Fruit fly (Drosophila melanogaster) whole organism, prepupa: ENCODE measurements around the gene nAChRalpha3.

Experiments
- CG11294 ChIP-seq: fragments of 200-800 bp; sonication (Bioruptor generic); IDR thresholded peaks from 2 replicates; pipeline ENCODE4 v1.3.6; 2022; ENCODE audit warnings: missing biosample characterization, missing genetic modification characterization
- CG11762 ChIP-seq: fragments of 200-800 bp; sonication (Bioruptor generic); optimal IDR thresholded peaks from 3 replicates; lab custom pipeline; 2016; ENCODE audit warnings: missing biosample characterization, missing genetic modification characterization; ENCODE audit not compliant: insufficient read depth
- CG15336 ChIP-seq: fragments of 200-800 bp; sonication (Bioruptor generic); IDR thresholded peaks from 2 replicates; pipeline ENCODE4 v1.3.6; 2022; ENCODE audit warnings: missing biosample characterization, missing genetic modification characterization
- CG16779 ChIP-seq: fragments of 200-800 bp; sonication (Bioruptor generic); optimal IDR thresholded peaks from 3 replicates; lab custom pipeline; 2017; ENCODE audit warnings: missing biosample characterization, mild to moderate bottlenecking, missing genetic modification characterization
- CG3032 ChIP-seq: fragments of 200-800 bp; optimal IDR thresholded peaks from 2 replicates; lab custom pipeline; 2019; ENCODE audit warnings: missing biosample characterization, mild to moderate bottlenecking, missing genetic modification characterization, moderate library complexity
- CG31627 ChIP-seq: fragments of 200-800 bp; sonication (Bioruptor generic); optimal IDR thresholded peaks from 3 replicates; lab custom pipeline; 2016; ENCODE audit warnings: missing biosample characterization, missing genetic modification characterization
- CG32006 ChIP-seq: fragments of 200-800 bp; sonication (Bioruptor generic); optimal IDR thresholded peaks from 3 replicates; lab custom pipeline; 2017; ENCODE audit warnings: missing biosample characterization, mild to moderate bottlenecking, missing genetic modification characterization
- CG34406 ChIP-seq: fragments of 200-800 bp; sonication (Bioruptor generic); optimal IDR thresholded peaks from 3 replicates; lab custom pipeline; 2016; ENCODE audit warnings: missing biosample characterization, missing genetic modification characterization
- CG3919 ChIP-seq: fragments of 200-800 bp; sonication (Bioruptor generic); optimal IDR thresholded peaks from 3 replicates; lab custom pipeline; 2016; ENCODE audit warnings: missing biosample characterization, missing genetic modification characterization
- CG6163 ChIP-seq: fragments of 200-800 bp; sonication (Bioruptor generic); IDR thresholded peaks from 3 replicates; pipeline ENCODE4 v1.3.6; 2022; ENCODE audit warnings: missing biosample characterization, missing genetic modification characterization
- CG6276 ChIP-seq: fragments of 200-800 bp; sonication (Bioruptor generic); optimal IDR thresholded peaks from 2 replicates; lab custom pipeline; 2017; ENCODE audit warnings: missing biosample characterization, mild to moderate bottlenecking, missing genetic modification characterization
- CG6808 ChIP-seq: fragments of 200-800 bp; sonication (Bioruptor generic); optimal IDR thresholded peaks from 3 replicates; lab custom pipeline; 2017; ENCODE audit warnings: missing biosample characterization, missing genetic modification characterization, mild to moderate bottlenecking, moderate library complexity, missing genetic modification reagents
- CG6854 ChIP-seq: fragments of 200-800 bp; sonication (Bioruptor generic); optimal IDR thresholded peaks from 2 replicates; lab custom pipeline; 2017; ENCODE audit warnings: missing biosample characterization, mild to moderate bottlenecking, missing genetic modification characterization
- CG7368 ChIP-seq: fragments of 200-800 bp; sonication (Bioruptor generic); optimal IDR thresholded peaks from 3 replicates; lab custom pipeline; 2016; ENCODE audit warnings: missing biosample characterization, missing genetic modification characterization
- CG8119 ChIP-seq: fragments of 200-800 bp; sonication (Bioruptor generic); IDR thresholded peaks from 3 replicates; pipeline ENCODE4 v1.3.6; 2022; ENCODE audit warnings: missing biosample characterization, missing genetic modification characterization
- CG8319 ChIP-seq: fragments of 200-800 bp; sonication (Bioruptor generic); optimal IDR thresholded peaks from 3 replicates; lab custom pipeline; 2016; ENCODE audit warnings: missing biosample characterization, missing genetic modification characterization
- CG8632 ChIP-seq: fragments of 200-800 bp; sonication (Bioruptor generic); optimal IDR thresholded peaks from 3 replicates; lab custom pipeline; 2016; ENCODE audit warnings: missing biosample characterization, missing genetic modification characterization
- CG9139 ChIP-seq: fragments of 200-800 bp; sonication (Bioruptor generic); optimal IDR thresholded peaks from 3 replicates; lab custom pipeline; 2017; ENCODE audit warnings: missing biosample characterization, mild to moderate bottlenecking, missing genetic modification characterization
- Eip78C ChIP-seq: fragments of 200-800 bp; sonication (Bioruptor generic); peaks from one replicate; lab custom pipeline; 2016; ENCODE audit warnings: missing biosample characterization, missing genetic modification characterization
- Ets21C ChIP-seq: fragments of 200-800 bp; sonication (Bioruptor generic); optimal IDR thresholded peaks from 3 replicates; lab custom pipeline; 2016; ENCODE audit warnings: missing biosample characterization, missing genetic modification characterization
- Ets96B ChIP-seq: fragments of 200-800 bp; optimal IDR thresholded peaks from 2 replicates; lab custom pipeline; 2019; ENCODE audit warnings: missing biosample characterization, mild to moderate bottlenecking, missing genetic modification characterization, moderate library complexity
- Gug ChIP-seq: fragments of 200-800 bp; sonication (Bioruptor generic); IDR thresholded peaks from 2 replicates; pipeline ENCODE4 v1.3.6; 2022; ENCODE audit warnings: missing biosample characterization, missing genetic modification characterization
- Hr38 ChIP-seq: sonication (Bioruptor generic); optimal IDR thresholded peaks from 2 replicates; lab custom pipeline; 2016; ENCODE audit warnings: missing biosample characterization, missing genetic modification characterization
- Lpt ChIP-seq: fragments of 200-800 bp; sonication (Bioruptor generic); optimal IDR thresholded peaks from 3 replicates; lab custom pipeline; 2016; ENCODE audit warnings: missing biosample characterization, missing genetic modification characterization
- Sox14 ChIP-seq: fragments of 200-800 bp; sonication (Bioruptor generic); optimal IDR thresholded peaks from 3 replicates; lab custom pipeline; 2016; ENCODE audit warnings: missing biosample characterization, missing genetic modification characterization
- Sox15 ChIP-seq: fragments of 200-800 bp; sonication (Bioruptor generic); optimal IDR thresholded peaks from 3 replicates; lab custom pipeline; 2016; ENCODE audit warnings: missing biosample characterization, missing genetic modification characterization
- achi ChIP-seq: fragments of 200-800 bp; sonication (Bioruptor generic); optimal IDR thresholded peaks from 3 replicates; lab custom pipeline; 2016; ENCODE audit warnings: missing biosample characterization, missing genetic modification characterization
- cyc ChIP-seq: fragments of 200-800 bp; sonication (Bioruptor generic); optimal IDR thresholded peaks from 3 replicates; lab custom pipeline; 2016; ENCODE audit warnings: missing biosample characterization, missing genetic modification characterization
- dac ChIP-seq: fragments of 200-800 bp; sonication (Bioruptor generic); optimal IDR thresholded peaks from 2 replicates; lab custom pipeline; 2017; ENCODE audit warnings: missing biosample characterization, mild to moderate bottlenecking, missing genetic modification characterization
- dsx ChIP-seq: fragments of 200-800 bp; optimal IDR thresholded peaks from 3 replicates; lab custom pipeline; 2019; ENCODE audit warnings: missing biosample characterization, mild to moderate bottlenecking, missing genetic modification characterization, moderate library complexity; ENCODE audit not compliant: poor library complexity, severe bottlenecking
- eg ChIP-seq: fragments of 200-800 bp; sonication (Bioruptor generic); IDR thresholded peaks from 3 replicates; pipeline ENCODE4 v1.3.6; 2022; ENCODE audit warnings: missing biosample characterization, missing genetic modification characterization
- fd59A ChIP-seq: fragments of 200-800 bp; sonication (Bioruptor generic); optimal IDR thresholded peaks from 2 replicates; lab custom pipeline; 2017; ENCODE audit warnings: missing biosample characterization, mild to moderate bottlenecking, missing genetic modification characterization, missing genetic modification reagents
- fd85E ChIP-seq: fragments of 200-800 bp; sonication (Bioruptor generic); optimal IDR thresholded peaks from 3 replicates; lab custom pipeline; 2016; ENCODE audit warnings: missing biosample characterization, missing genetic modification characterization
- fkh ChIP-seq: fragments of 200-800 bp; sonication (Bioruptor generic); optimal IDR thresholded peaks from 3 replicates; lab custom pipeline; 2017; ENCODE audit warnings: missing biosample characterization, mild to moderate bottlenecking, missing genetic modification characterization, moderate library complexity
- lz ChIP-seq: fragments of 200-800 bp; sonication (Bioruptor generic); optimal IDR thresholded peaks from 3 replicates; lab custom pipeline; 2016; ENCODE audit warnings: missing biosample characterization, missing genetic modification characterization
- net ChIP-seq: fragments of 200-800 bp; sonication (Bioruptor generic); optimal IDR thresholded peaks from 3 replicates; lab custom pipeline; 2016; ENCODE audit warnings: missing biosample characterization, missing genetic modification characterization
- salr ChIP-seq, 2 experiments: fragments of 200-800 bp; sonication (Bioruptor generic); optimal IDR thresholded peaks; 3 replicates each; lab custom pipeline; 2016 to 2018; ENCODE audit warnings: missing biosample characterization in 2 of 2, missing genetic modification characterization in 2 of 2, mild to moderate bottlenecking in 1 of 2
- spab ChIP-seq: fragments of 200-800 bp; sonication (Bioruptor generic); optimal IDR thresholded peaks from 2 replicates; lab custom pipeline; 2017; ENCODE audit warnings: missing biosample characterization, mild to moderate bottlenecking, missing genetic modification characterization, missing genetic modification reagents
- ss ChIP-seq, 2 experiments: fragments of 200-800 bp; sonication (Bioruptor generic); optimal IDR thresholded peaks; 2 replicates in 1 of 2; 3 replicates in 1 of 2; lab custom pipeline; 2017 to 2018; ENCODE audit warnings: mild to moderate bottlenecking in 2 of 2, missing biosample characterization in 2 of 2, missing genetic modification characterization in 2 of 2, moderate library complexity in 1 of 2
- svp ChIP-seq: fragments of 200-800 bp; sonication (Bioruptor generic); peaks from one replicate; lab custom pipeline; 2016; ENCODE audit warnings: missing biosample characterization, missing genetic modification characterization
- topi ChIP-seq: fragments of 200-800 bp; sonication (Bioruptor generic); optimal IDR thresholded peaks from 3 replicates; lab custom pipeline; 2016; ENCODE audit warnings: missing biosample characterization, missing genetic modification characterization

The nAChRalpha3 gene

dm6 chrX:8411532-8411960, 44.6 kb upstream of the nAChRalpha3 start, which contains the start of gene lawc (continued):
- TF ChIP-seq eg (peak; percentile 85), CG3919 (GFP tag; lab: Kevin White, UChicago) (peak; percentile 11), net (GFP tag; lab: Kevin White, UChicago) (peak; percentile 52), Sox15 (GFP tag; lab: Kevin White, UChicago) (no peak), Lpt (GFP tag; lab: Kevin White, UChicago) (no peak), svp (GFP tag; lab: Kevin White, UChicago) (peak; percentile 60), fd59A (no peak), Ets21C (no peak), CG16779 (tag; lab: Kevin White, UChicago) (peak; percentile 63), CG15336 (GFP tag; lab: Robert Waterston, UW) (peak; percentile 88; the same call in 1 of the 2 replicates), CG32006 (peak; percentile 2), CG3032 (tag; lab: Kevin White, UChicago) (no peak), CG6163 (GFP tag; lab: Robert Waterston, UW) (peak; percentile 91), CG8632 (GFP tag; lab: Kevin White, UChicago) (no peak)

- TF ChIP-seq ss (GFP tag; optimal IDR thresholded peaks at IDR 0.05; lab: Kevin White, UChicago) (peak; percentile 6 to 34), CG9139 (GFP tag; lab: Kevin White, UChicago) (peak; percentile 50), achi (GFP tag; lab: Kevin White, UChicago) (peak; percentile 9), CG6276 (GFP tag; lab: Kevin White, UChicago) (peak; percentile 39), Gug (GFP tag; lab: Robert Waterston, UW) (peak; percentile 68), dsx (no peak), CG8632 (GFP tag; lab: Kevin White, UChicago) (no peak), CG15336 (GFP tag; lab: Robert Waterston, UW) (peak; percentile 83), CG6163 (GFP tag; lab: Robert Waterston, UW) (peak; percentile 91), CG16779 (tag; lab: Kevin White, UChicago) (peak; percentile 30), CG3032 (tag; lab: Kevin White, UChicago) (peak; percentile 4), CG11762 (no peak), CG7368 (GFP tag; lab: Kevin White, UChicago) (peak; percentile 28), CG6808 (GFP tag; lab: Kevin White, UChicago) (peak; percentile 40), topi (GFP tag; lab: Kevin White, UChicago) (no peak), CG32006 (peak; percentile 20), fkh (peak; percentile 4), CG8119 (peak; percentile 67), spab (GFP tag; lab: Kevin White, UChicago) (peak; percentile 10), svp (GFP tag; lab: Kevin White, UChicago) (peak; percentile 17), dac (GFP tag; lab: Kevin White, UChicago) (no peak), fd85E (GFP tag; lab: Kevin White, UChicago) (peak; percentile 70), eg (peak; percentile 83), Ets96B (peak; percentile 26), CG11294 (GFP tag; lab: Robert Waterston, UW) (peak; percentile 64; the same call in 1 of the 2 replicates), CG34406 (GFP tag; lab: Kevin White, UChicago) (no peak)
Measured at dm6 chrX:8410349-8411240, 43.6 kb upstream of the nAChRalpha3 start.

dm6 chrX:8409793-8410192, 42.8 kb upstream of the nAChRalpha3 start:
- TF ChIP-seq Lpt (GFP tag; lab: Kevin White, UChicago) (peak; percentile 12), CG31627 (GFP tag; lab: Kevin White, UChicago) (no peak), Hr38 (GFP tag; lab: Kevin White, UChicago) (no peak), dac (GFP tag; lab: Kevin White, UChicago) (peak; percentile 31), dsx (peak; percentile 71), CG9139 (GFP tag; lab: Kevin White, UChicago) (peak; percentile 78), salr (GFP tag; optimal IDR thresholded peaks at IDR 0.05; lab: Kevin White, UChicago) (no peak), CG34406 (GFP tag; lab: Kevin White, UChicago) (peak; percentile 28), Eip78C (GFP tag; lab: Kevin White, UChicago) (peak; percentile 82), CG8319 (no peak), lz (GFP tag; lab: Kevin White, UChicago) (peak; percentile 7), topi (GFP tag; lab: Kevin White, UChicago) (peak; percentile 63), net (GFP tag; lab: Kevin White, UChicago) (peak; percentile 56), CG6854 (peak; percentile 93), Sox14 (no peak), CG8119 (peak; percentile 93), cyc (GFP tag; lab: Kevin White, UChicago) (no peak), CG6163 (GFP tag; lab: Robert Waterston, UW) (peak; percentile 96), fd59A (peak; percentile 20), Ets21C (no peak), CG16779 (tag; lab: Kevin White, UChicago) (peak; percentile 84), CG3919 (GFP tag; lab: Kevin White, UChicago) (peak; percentile 34), ss (GFP tag; optimal IDR thresholded peaks at IDR 0.05; lab: Kevin White, UChicago) (peak; percentile 88 to 92), CG6276 (GFP tag; lab: Kevin White, UChicago) (peak; percentile 59), CG15336 (GFP tag; lab: Robert Waterston, UW) (peak; percentile 96), fkh (peak; percentile 42), svp (GFP tag; lab: Kevin White, UChicago) (no peak), CG8632 (GFP tag; lab: Kevin White, UChicago) (peak; percentile 39), CG11294 (GFP tag; lab: Robert Waterston, UW) (peak; percentile 85; the same call in 1 of the 2 replicates)
